Worm (Caenorhabditis elegans) whole organism, L2 larva: ENCODE results near the gene pri-1.

Experiments used
- ZK546.5 ChIP-seq: sonication (generic microtip); optimal IDR thresholded peaks from 2 replicates; lab custom pipeline; 2017; ENCODE audit warnings: missing biosample characterization, missing genetic modification characterization
- nhr-12 ChIP-seq: fragments of 150-350 bp; optimal IDR thresholded peaks from 2 replicates; lab custom pipeline; 2014; ENCODE audit warnings: missing biosample characterization, missing genetic modification characterization
- nhr-23 ChIP-seq: fragments of 150-350 bp; optimal IDR thresholded peaks from 2 replicates; lab custom pipeline; 2014; ENCODE audit warnings: missing biosample characterization, missing genetic modification reagents, missing genetic modification characterization

DNA sequence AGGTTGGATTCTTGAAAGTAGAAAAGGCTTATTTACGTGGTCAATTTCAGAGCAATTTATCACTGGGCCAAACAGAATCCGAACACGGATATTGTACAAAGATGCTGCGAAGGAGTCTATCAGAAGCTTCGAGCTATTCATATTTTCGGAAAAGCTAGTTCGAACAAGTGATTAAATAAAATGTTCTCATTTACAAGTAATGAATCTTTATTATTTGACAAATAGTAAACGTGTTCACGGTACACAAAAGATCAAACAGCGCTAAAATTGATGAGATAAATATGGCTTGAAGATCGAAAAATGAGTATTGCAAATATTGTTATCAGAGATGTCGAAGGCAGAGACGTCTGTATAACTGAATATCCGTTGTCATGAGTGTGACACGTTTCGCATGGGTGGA is 1.0 kb upstream of the pri-1 start:
- TF ChIP-seq nhr-12 (tag; lab: Kevin White, UChicago), result no peak
- TF ChIP-seq ZK546.5, result no peak
- no peak for TF ChIP-seq nhr-23 (tag; lab: Kevin White, UChicago)
